Worm (Caenorhabditis elegans) whole organism, young adult: ENCODE measurements around the gene nuo-5.

Source experiments
- B0035.1 ChIP-seq: sonication (generic microtip); optimal IDR thresholded peaks from 2 replicates; lab custom pipeline; 2016; ENCODE audit warnings: missing genetic modification characterization, mild to moderate bottlenecking, missing compliant biosample characterization, missing genotype, missing genetic modification reagents
- B0261.1 ChIP-seq: sonication (generic microtip); optimal IDR thresholded peaks from 2 replicates; lab custom pipeline; 2016; ENCODE audit warnings: mild to moderate bottlenecking, missing genetic modification characterization, moderate library complexity, missing compliant biosample characterization
- F10E7.11 ChIP-seq: sonication (generic microtip); optimal IDR thresholded peaks from 2 replicates; lab custom pipeline; 2017; ENCODE audit warnings: mild to moderate bottlenecking, missing genetic modification characterization, moderate library complexity, missing compliant biosample characterization
- F23B12.7 ChIP-seq: sonication (generic microtip); optimal IDR thresholded peaks from 2 replicates; lab custom pipeline; 2017; ENCODE audit warnings: missing genetic modification characterization, mild to moderate bottlenecking, missing compliant biosample characterization, antibody characterized with exemption, moderate library complexity; ENCODE audit not compliant: insufficient read depth
- F39B2.1 ChIP-seq: fragments of 200-800 bp; sonication (Bioruptor generic); IDR thresholded peaks from 2 replicates; pipeline ENCODE4 v1.3.6; 2022; ENCODE audit warnings: missing genetic modification reagents, missing genetic modification characterization, missing compliant biosample characterization
- F52B5.7 ChIP-seq: sonication (generic microtip); optimal IDR thresholded peaks from 2 replicates; lab custom pipeline; 2016; ENCODE audit warnings: mild to moderate bottlenecking, missing genetic modification characterization, missing compliant biosample characterization
- F55B11.4 ChIP-seq: sonication (generic microtip); optimal IDR thresholded peaks from 2 replicates; lab custom pipeline; 2016; ENCODE audit warnings: missing compliant biosample characterization, missing genetic modification characterization, borderline replicate concordance; ENCODE audit not compliant: insufficient read depth
- K12H6.12 ChIP-seq: fragments of 200-800 bp; sonication (Bioruptor generic); optimal IDR thresholded peaks from 2 replicates; lab custom pipeline; 2018; ENCODE audit warnings: mild to moderate bottlenecking, missing genetic modification characterization, missing compliant biosample characterization
- Y53G8AR.9 ChIP-seq: fragments of 200-800 bp; sonication (Bioruptor generic); conservative IDR thresholded peaks from 2 replicates; pipeline ENCODE4 v1.3.6; 2022; ENCODE audit warnings: missing genetic modification reagents, missing genetic modification characterization, missing compliant biosample characterization
- Y67H2A.10 ChIP-seq: fragments of 200-800 bp; sonication (Bioruptor generic); conservative IDR thresholded peaks from 2 replicates; pipeline ENCODE4 v1.3.6; 2022; ENCODE audit warnings: missing genetic modification reagents, missing genetic modification characterization, missing compliant biosample characterization
- akir-1 ChIP-seq: fragments of 200-800 bp; sonication (Bioruptor generic); optimal IDR thresholded peaks from 2 replicates; lab custom pipeline; 2018; ENCODE audit warnings: mild to moderate bottlenecking, missing genetic modification characterization, moderate library complexity, missing compliant biosample characterization
- aptf-2 ChIP-seq: fragments of 200-800 bp; sonication (Bioruptor generic); conservative IDR thresholded peaks from 2 replicates; pipeline ENCODE4 v1.3.6; 2022; ENCODE audit warnings: missing genetic modification reagents, missing genetic modification characterization, missing compliant biosample characterization
- aptf-3 ChIP-seq: fragments of 200-800 bp; sonication (Bioruptor generic); IDR thresholded peaks from 2 replicates; pipeline ENCODE4 v1.3.6; 2022; ENCODE audit warnings: missing genetic modification characterization, missing compliant biosample characterization
- athp-1 ChIP-seq: sonication (generic microtip); optimal IDR thresholded peaks from 2 replicates; lab custom pipeline; 2017; ENCODE audit warnings: mild to moderate bottlenecking, missing genetic modification characterization, missing compliant biosample characterization
- attf-6 ChIP-seq: fragments of 200-800 bp; sonication (Bioruptor generic); IDR thresholded peaks from 2 replicates; pipeline ENCODE4 v1.3.6; 2022; ENCODE audit warnings: missing genetic modification reagents, missing genetic modification characterization, missing compliant biosample characterization
- bed-1 ChIP-seq: fragments of 200-800 bp; sonication (Bioruptor generic); IDR thresholded peaks from 2 replicates; pipeline ENCODE4 v1.3.6; 2022; ENCODE audit warnings: missing genetic modification reagents, missing genetic modification characterization, missing compliant biosample characterization
- bed-2 ChIP-seq: fragments of 200-800 bp; sonication (Bioruptor generic); IDR thresholded peaks from 2 replicates; pipeline ENCODE4 v1.3.6; 2022; ENCODE audit warnings: missing genetic modification reagents, missing genetic modification characterization, missing compliant biosample characterization
- ccch-3 ChIP-seq: fragments of 200-800 bp; sonication (Bioruptor generic); optimal IDR thresholded peaks from 2 replicates; lab custom pipeline; 2018; ENCODE audit warnings: mild to moderate bottlenecking, missing genetic modification characterization, missing compliant biosample characterization
- cebp-2 ChIP-seq: fragments of 200-800 bp; sonication (Bioruptor generic); IDR thresholded peaks from 2 replicates; pipeline ENCODE4 v1.3.6; 2022; ENCODE audit warnings: missing genetic modification characterization, missing compliant biosample characterization
- ceh-27 ChIP-seq: fragments of 200-800 bp; sonication (Bioruptor generic); optimal IDR thresholded peaks from 2 replicates; lab custom pipeline; 2018; ENCODE audit warnings: mild to moderate bottlenecking, missing genetic modification characterization, moderate library complexity, missing compliant biosample characterization
- ceh-91 ChIP-seq: fragments of 200-800 bp; sonication (Bioruptor generic); IDR thresholded peaks from 2 replicates; pipeline ENCODE4 v1.3.6; 2022; ENCODE audit warnings: missing genetic modification reagents, missing genetic modification characterization, missing compliant biosample characterization
- egl-18 ChIP-seq: fragments of 200-800 bp; sonication (Bioruptor generic); IDR thresholded peaks from 2 replicates; pipeline ENCODE4 v1.3.6; 2022; ENCODE audit warnings: missing genetic modification reagents, missing genetic modification characterization, missing compliant biosample characterization
- egrh-3 ChIP-seq: fragments of 200-800 bp; sonication (Bioruptor generic); IDR thresholded peaks from 2 replicates; pipeline ENCODE4 v1.3.6; 2022; ENCODE audit warnings: missing genetic modification reagents, missing genetic modification characterization, missing compliant biosample characterization
- fkh-3 ChIP-seq: sonication (generic microtip); optimal IDR thresholded peaks from 2 replicates; lab custom pipeline; 2016; ENCODE audit warnings: mild to moderate bottlenecking, missing genetic modification characterization, missing compliant biosample characterization
- him-1 ChIP-seq: sonication (generic microtip); optimal IDR thresholded peaks from 2 replicates; lab custom pipeline; 2016; ENCODE audit warnings: missing genotype, missing genetic modification reagents, missing genetic modification characterization, missing compliant biosample characterization
- hlh-12 ChIP-seq: sonication (generic microtip); optimal IDR thresholded peaks from 2 replicates; lab custom pipeline; 2016; ENCODE audit warnings: missing genetic modification characterization, missing compliant biosample characterization
- lag-1 ChIP-seq: fragments of 200-800 bp; sonication (Bioruptor generic); IDR thresholded peaks from 2 replicates; pipeline ENCODE4 v1.3.6; 2022; ENCODE audit warnings: missing genetic modification reagents, missing genetic modification characterization, missing compliant biosample characterization
- let-607 ChIP-seq, 2 experiments: fragments of 200-800 bp in 1 of 2; sonication (Bioruptor generic) in 1 of 2; sonication (generic microtip) in 1 of 2; optimal IDR thresholded peaks; 2 replicates each; lab custom pipeline; 2016 to 2018; ENCODE audit warnings: mild to moderate bottlenecking in 2 of 2, missing compliant biosample characterization in 2 of 2, missing genetic modification characterization in 2 of 2, moderate library complexity in 2 of 2, missing genotype in 1 of 2
- lin-26 ChIP-seq: fragments of 200-800 bp; sonication (Bioruptor generic); IDR thresholded peaks from 2 replicates; pipeline ENCODE4 v1.3.6; 2022; ENCODE audit warnings: missing genetic modification reagents, missing genetic modification characterization, missing compliant biosample characterization
- lin-40 ChIP-seq: sonication (generic microtip); optimal IDR thresholded peaks from 2 replicates; lab custom pipeline; 2016; ENCODE audit warnings: missing genetic modification characterization, mild to moderate bottlenecking, missing compliant biosample characterization, missing genotype, missing genetic modification reagents
- lir-1 ChIP-seq: fragments of 200-800 bp; sonication (Bioruptor generic); conservative IDR thresholded peaks from 2 replicates; pipeline ENCODE4 v1.3.6; 2022; ENCODE audit warnings: missing genetic modification reagents, missing genetic modification characterization, missing compliant biosample characterization
- madf-3 ChIP-seq: fragments of 200-800 bp; sonication (Bioruptor generic); IDR thresholded peaks from 2 replicates; pipeline ENCODE4 v1.3.6; 2022; ENCODE audit warnings: missing genetic modification reagents, missing genetic modification characterization, missing compliant biosample characterization
- madf-6 ChIP-seq: fragments of 200-800 bp; sonication (Bioruptor generic); IDR thresholded peaks from 2 replicates; pipeline ENCODE4 v1.3.6; 2022; ENCODE audit warnings: missing genetic modification reagents, missing genetic modification characterization, missing compliant biosample characterization
- madf-8 ChIP-seq: fragments of 200-800 bp; sonication (Bioruptor generic); conservative IDR thresholded peaks from 2 replicates; pipeline ENCODE4 v1.3.6; 2022; ENCODE audit warnings: missing genetic modification reagents, missing genetic modification characterization, missing compliant biosample characterization
- mel-28 ChIP-seq: sonication (generic microtip); optimal IDR thresholded peaks from 2 replicates; lab custom pipeline; 2016; ENCODE audit warnings: borderline replicate concordance, mild to moderate bottlenecking, missing genetic modification characterization, missing compliant biosample characterization
- nfya-1 ChIP-seq: sonication (generic microtip); optimal IDR thresholded peaks from 2 replicates; lab custom pipeline; 2017; ENCODE audit warnings: antibody characterized with exemption, missing compliant biosample characterization, missing genetic modification characterization, borderline replicate concordance; ENCODE audit not compliant: insufficient read depth
- nhr-80 ChIP-seq: sonication (generic microtip); optimal IDR thresholded peaks from 2 replicates; lab custom pipeline; 2016; ENCODE audit warnings: missing genetic modification characterization, missing compliant biosample characterization
- nhr-90 ChIP-seq: sonication (generic microtip); optimal IDR thresholded peaks from 2 replicates; lab custom pipeline; 2016; ENCODE audit warnings: missing genotype, mild to moderate bottlenecking, missing genetic modification characterization, missing compliant biosample characterization
- sdz-38 ChIP-seq: sonication (generic microtip); optimal IDR thresholded peaks from 2 replicates; lab custom pipeline; 2016; ENCODE audit warnings: missing genotype, missing genetic modification characterization, missing compliant biosample characterization
- snpc-1.1 ChIP-seq: sonication (generic microtip); optimal IDR thresholded peaks from 2 replicates; lab custom pipeline; 2017; ENCODE audit warnings: missing genetic modification characterization, mild to moderate bottlenecking, missing compliant biosample characterization, antibody characterized with exemption, moderate library complexity, missing genotype, missing genetic modification reagents; ENCODE audit not compliant: insufficient read depth
- tbx-9 ChIP-seq: sonication (generic microtip); optimal IDR thresholded peaks from 2 replicates; lab custom pipeline; 2016; ENCODE audit warnings: borderline replicate concordance, missing genetic modification characterization, inconsistent platforms, missing compliant biosample characterization
- unc-130 ChIP-seq: sonication (generic microtip); optimal IDR thresholded peaks from 2 replicates; lab custom pipeline; 2016; ENCODE audit warnings: missing genetic modification reagents, missing genetic modification characterization, missing compliant biosample characterization
- xnd-1 ChIP-seq: sonication (generic microtip); optimal IDR thresholded peaks from 2 replicates; lab custom pipeline; 2016; ENCODE audit warnings: missing genotype, missing genetic modification reagents, missing genetic modification characterization, missing compliant biosample characterization
- zim-3 ChIP-seq: sonication (generic microtip); optimal IDR thresholded peaks from 2 replicates; lab custom pipeline; 2017; ENCODE audit warnings: mild to moderate bottlenecking, missing genetic modification characterization, moderate library complexity, missing compliant biosample characterization
- ztf-25 ChIP-seq: fragments of 200-800 bp; sonication (Bioruptor generic); IDR thresholded peaks from 2 replicates; pipeline ENCODE4 v1.3.6; 2022; ENCODE audit warnings: missing genetic modification reagents, missing genetic modification characterization, missing compliant biosample characterization
- ztf-28 ChIP-seq: fragments of 200-800 bp; sonication (Bioruptor generic); IDR thresholded peaks from 2 replicates; pipeline ENCODE4 v1.3.6; 2022; ENCODE audit warnings: missing genetic modification reagents, missing genetic modification characterization, missing compliant biosample characterization
- ztf-6 ChIP-seq: fragments of 200-800 bp; sonication (Bioruptor generic); IDR thresholded peaks from 2 replicates; pipeline ENCODE4 v1.3.6; 2022; ENCODE audit warnings: missing genetic modification reagents, missing genetic modification characterization, missing compliant biosample characterization

nuo-5 gene

DNA sequence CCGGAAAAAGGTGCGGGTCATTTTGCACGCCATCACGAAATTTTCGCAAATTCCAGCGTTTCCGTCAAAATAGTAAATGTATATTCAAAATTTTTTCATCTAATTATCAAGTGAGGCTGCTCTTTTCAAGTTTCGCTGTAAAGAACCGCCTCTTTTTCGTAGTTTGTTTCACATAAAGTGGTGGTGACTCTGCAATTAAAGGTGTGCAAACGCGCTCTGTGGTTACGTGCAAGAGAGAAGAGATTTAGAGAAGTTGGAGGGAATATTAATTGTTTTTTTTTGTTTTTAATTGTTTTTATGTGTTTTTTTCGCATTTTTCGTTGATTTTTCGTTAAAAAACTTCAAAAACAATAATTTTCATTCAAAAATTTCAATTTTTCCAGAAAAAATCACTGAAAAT is 26.2 kb upstream of the nuo-5 start, which contains the start of gene W02G9.3 (continued):
- TF ChIP-seq unc-130 (GFP tag; lab: Kevin White, UChicago) = no peak
- TF ChIP-seq ccch-3 (GFP tag; lab: Kevin White, UChicago) = no peak
- TF ChIP-seq snpc-1.1 (tag; lab: Kevin White, UChicago) = peak; percentile 3
- peak; percentile 40 for TF ChIP-seq lin-40 (tag; lab: Kevin White, UChicago)
- no peak for TF ChIP-seq hlh-12
- TF ChIP-seq bed-1 (GFP tag; lab: Robert Waterston, UW) = no peak
- no peak for TF ChIP-seq F10E7.11 (tag; lab: Kevin White, UChicago)
- TF ChIP-seq tbx-9 (tag; lab: Kevin White, UChicago) = no peak
- no peak for TF ChIP-seq B0035.1
- TF ChIP-seq ztf-25 (GFP tag; lab: Robert Waterston, UW) = no peak
- no peak for TF ChIP-seq lin-26
- TF ChIP-seq aptf-3 (GFP tag; lab: Robert Waterston, UW) = no peak
- TF ChIP-seq B0261.1 (tag; lab: Kevin White, UChicago) = peak; percentile 25
- no peak for TF ChIP-seq aptf-2
- no peak for TF ChIP-seq Y53G8AR.9 (GFP tag; lab: Robert Waterston, UW)
- peak; percentile 11 for TF ChIP-seq nhr-80 (tag; lab: Kevin White, UChicago)
- 0 out of 2 replicates have a peak, but pooled peaks have one; percentile 43 for TF ChIP-seq madf-3
- TF ChIP-seq mel-28 (tag; lab: Kevin White, UChicago) = no peak
- no peak for TF ChIP-seq F55B11.4 (tag; lab: Kevin White, UChicago)
- peak; percentile 48 for TF ChIP-seq K12H6.12 (tag; lab: Kevin White, UChicago)
- TF ChIP-seq him-1 (tag; lab: Kevin White, UChicago) = peak; percentile 1
- no peak for TF ChIP-seq athp-1 (tag; lab: Kevin White, UChicago)
- no peak for TF ChIP-seq zim-3 (tag; lab: Kevin White, UChicago)
- TF ChIP-seq ztf-6 (GFP tag; lab: Robert Waterston, UW) = no peak
- no peak for TF ChIP-seq sdz-38 (tag; lab: Kevin White, UChicago)
- no peak for TF ChIP-seq lag-1
- TF ChIP-seq madf-6 (GFP tag; lab: Robert Waterston, UW) = peak; percentile 77
- no peak for TF ChIP-seq cebp-2 (GFP tag; lab: Robert Waterston, UW)
- peak; percentile 51 for TF ChIP-seq ceh-27 (GFP tag; lab: Kevin White, UChicago)
- TF ChIP-seq F52B5.7 = no peak
- TF ChIP-seq let-607 (tag; optimal IDR thresholded peaks at IDR 0.05; lab: Kevin White, UChicago) = peak in 1 of 2 experiments; percentile 15
- no peak for TF ChIP-seq lir-1 (GFP tag; lab: Robert Waterston, UW)
- no peak for TF ChIP-seq egl-18 (GFP tag; lab: Robert Waterston, UW)
- TF ChIP-seq, all 124 proteins: peak for 35

DNA sequence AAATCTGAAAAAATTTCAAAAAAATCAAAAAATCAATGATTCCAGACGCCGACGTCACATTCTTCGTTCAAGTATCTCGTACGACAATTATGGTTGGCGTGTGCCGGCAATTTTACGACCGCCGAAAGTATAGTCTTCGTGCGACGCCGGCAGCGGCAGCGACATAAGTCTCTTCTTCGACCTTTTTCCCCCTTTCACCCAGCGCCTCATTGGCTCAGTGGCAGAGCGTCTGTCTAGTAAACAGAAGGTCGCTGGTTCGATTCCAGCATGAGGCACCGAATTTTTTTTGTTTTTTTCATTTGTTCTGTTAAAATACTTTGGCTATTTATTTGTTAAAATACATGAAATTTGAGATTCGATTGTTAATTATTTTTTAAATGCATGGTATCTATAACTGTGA is 25.0 kb upstream of the nuo-5 start:
- no peak for TF ChIP-seq ztf-28 (GFP tag; lab: Robert Waterston, UW)
- no peak for TF ChIP-seq sdz-38 (tag; lab: Kevin White, UChicago)
- TF ChIP-seq F39B2.1 = no peak
- TF ChIP-seq Y67H2A.10 (GFP tag; lab: Robert Waterston, UW) = no peak
- TF ChIP-seq egrh-3 (GFP tag; lab: Robert Waterston, UW) = peak; percentile 55
- TF ChIP-seq nhr-90 (tag; lab: Kevin White, UChicago) = peak; percentile 55
- peak; percentile 35 for TF ChIP-seq F23B12.7
- no peak for TF ChIP-seq xnd-1 (tag; lab: Kevin White, UChicago)
- no peak for TF ChIP-seq bed-2 (GFP tag; lab: Robert Waterston, UW)
- TF ChIP-seq egl-18 (GFP tag; lab: Robert Waterston, UW) = 0 out of 2 replicates have a peak, but pooled peaks have one; percentile 34
- no peak for TF ChIP-seq nfya-1
- TF ChIP-seq ceh-27 (GFP tag; lab: Kevin White, UChicago) = peak; percentile 62
- no peak for TF ChIP-seq madf-8 (GFP tag; lab: Robert Waterston, UW)
- no peak for TF ChIP-seq fkh-3 (tag; lab: Kevin White, UChicago)
- no peak for TF ChIP-seq akir-1 (GFP tag; lab: Kevin White, UChicago)
- TF ChIP-seq madf-6 (GFP tag; lab: Robert Waterston, UW) = peak; percentile 60; the same call in 1 of the 2 replicates
- TF ChIP-seq bed-1 (GFP tag; lab: Robert Waterston, UW) = no peak
- peak; percentile 61; the same call in 1 of the 2 replicates for TF ChIP-seq attf-6 (GFP tag; lab: Robert Waterston, UW)
- no peak for TF ChIP-seq ceh-91 (GFP tag; lab: Robert Waterston, UW)
